Fruit fly (Drosophila melanogaster): ENCODE measurements around the gene CG13606.

Gene CG13606

DNA sequence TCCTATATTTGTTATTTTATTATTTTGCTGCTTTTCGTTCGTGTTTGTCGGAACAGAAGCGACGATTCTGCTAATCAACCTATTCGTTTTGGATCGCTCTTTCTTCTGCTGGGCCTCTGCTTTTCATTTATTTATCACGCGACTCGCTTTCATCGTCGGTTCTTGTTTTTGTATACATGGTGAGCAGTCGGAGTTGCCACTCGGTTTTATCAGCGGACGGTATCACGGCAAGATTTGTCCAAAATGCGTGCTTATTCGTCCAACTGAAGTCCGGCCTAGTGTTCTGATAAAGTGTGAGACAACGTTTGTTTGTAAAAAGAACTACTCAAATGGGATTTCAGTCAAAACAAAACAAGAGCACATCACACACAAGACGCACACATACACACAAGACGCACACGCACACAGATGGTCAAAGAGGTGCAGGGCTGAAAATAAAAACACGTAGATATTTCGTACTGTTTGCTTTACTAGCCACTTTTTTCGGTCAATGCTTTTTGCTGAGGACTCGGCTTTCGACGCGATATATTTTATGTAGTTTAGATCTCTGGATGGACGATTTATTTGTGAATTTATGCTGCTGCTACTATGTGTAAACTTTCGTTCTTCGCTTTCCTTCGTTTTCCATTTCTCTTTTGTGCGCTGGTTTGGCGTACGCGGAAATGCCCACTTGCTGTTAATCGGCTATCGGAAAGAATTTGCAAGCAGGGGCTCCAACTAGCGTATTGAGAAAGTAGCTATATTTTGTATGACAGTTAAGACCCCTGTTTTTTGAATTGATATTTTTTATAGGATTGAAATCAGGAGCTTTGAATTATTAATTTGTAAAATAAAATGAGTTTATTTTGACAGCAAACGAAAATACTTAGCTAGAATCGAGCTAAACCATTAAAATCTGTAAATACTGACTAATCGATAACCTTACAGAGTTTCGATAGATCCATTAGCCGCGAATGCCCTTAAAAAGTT, 49.2 kb downstream of the CG13606 start, which contains the start of gene twin (continued):
- peak; percentile 37 for TF ChIP-seq Nf-YB (GFP tag; optimal IDR thresholded peaks at IDR 0.05)
- TF ChIP-seq sug (tag; optimal IDR thresholded peaks at IDR 0.05) = peak; percentile 69
- no peak for TF ChIP-seq Mes4 (GFP tag; optimal IDR thresholded peaks at IDR 0.05)
- peak; percentile 16 for TF ChIP-seq Fer1 (GFP tag; optimal IDR thresholded peaks at IDR 0.05)
- peak; percentile 42 for TF ChIP-seq CG18262 (tag; optimal IDR thresholded peaks at IDR 0.05)
- TF ChIP-seq lbe (GFP tag; optimal IDR thresholded peaks at IDR 0.05) = peak; percentile 6
- TF ChIP-seq oc (tag; optimal IDR thresholded peaks at IDR 0.05) = no peak
- peak; percentile 58; the same call in 1 of the 2 replicates for TF ChIP-seq bbx (GFP tag; IDR thresholded peaks at IDR 0.05; ENCODE audit: partially characterized antibody)
- peak; percentile 62 for TF ChIP-seq sob (GFP tag; IDR thresholded peaks at IDR 0.05)
- peak; percentile 19 for TF ChIP-seq slou (GFP tag; optimal IDR thresholded peaks at IDR 0.05)
- peak; percentile 25 for TF ChIP-seq NK7.1 (GFP tag; optimal IDR thresholded peaks at IDR 0.05)
- TF ChIP-seq Med (GFP tag) = peak; percentile 92
- TF ChIP-seq CG6272 (GFP tag; IDR thresholded peaks at IDR 0.05) = no peak
- peak; percentile 37 for TF ChIP-seq CG33557 (GFP tag; optimal IDR thresholded peaks at IDR 0.05)
- TF ChIP-seq sd (tag; optimal IDR thresholded peaks at IDR 0.05) = peak; percentile 77
- no peak for TF ChIP-seq CG2199 (GFP tag; IDR thresholded peaks at IDR 0.05)

DNA sequence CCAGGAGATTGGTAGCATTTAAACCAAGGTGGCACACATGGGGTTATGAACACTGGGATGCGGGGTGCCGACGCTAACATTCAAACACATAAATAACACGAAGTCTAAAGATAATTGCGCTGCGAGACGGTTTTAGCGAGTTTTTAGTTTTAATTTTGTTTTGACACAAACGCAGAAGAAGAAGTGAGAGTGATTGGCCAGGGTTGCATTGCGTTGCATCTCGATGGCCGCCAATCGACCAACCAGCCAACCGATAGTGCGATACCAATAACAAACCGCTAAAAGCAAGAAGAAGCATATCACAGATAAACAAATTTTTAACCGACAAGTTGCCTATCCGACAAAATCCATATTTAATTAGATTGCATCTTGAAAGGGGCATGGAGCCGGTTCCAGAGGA, 54.3 kb downstream of the CG13606 start, which contains the start of the genes Spps and CG13609:
TSS of gene Spps (minus strand) at position 191 of the 400 bp plus-strand sequence.
TSS of gene CG13609 (plus strand) at position 280 of the 400 bp plus-strand sequence.
- TF ChIP-seq gem (tag; optimal IDR thresholded peaks at IDR 0.05) = no peak
- no peak for TF ChIP-seq fd102C (GFP tag; optimal IDR thresholded peaks at IDR 0.05)
- no peak for TF ChIP-seq CG5245 (GFP tag; optimal IDR thresholded peaks at IDR 0.05)
- no peak for TF ChIP-seq eyg (GFP tag; optimal IDR thresholded peaks at IDR 0.05)
- TF ChIP-seq Scr (GFP tag; IDR thresholded peaks at IDR 0.05; ENCODE audit: partially characterized antibody) = peak; percentile 91
- peak; percentile 9; the same call in 1 of the 3 replicates for TF ChIP-seq sr (GFP tag; IDR thresholded peaks at IDR 0.05)
- no peak for TF ChIP-seq lab (GFP tag; optimal IDR thresholded peaks at IDR 0.05)
- no peak for TF ChIP-seq Elba2 (GFP tag; optimal IDR thresholded peaks at IDR 0.05)
- TF ChIP-seq ase (GFP tag; IDR thresholded peaks at IDR 0.05) = no peak
- peak; percentile 57 for TF ChIP-seq CG8924 (tag; optimal IDR thresholded peaks at IDR 0.05)
- TF ChIP-seq ewg (GFP tag; optimal IDR thresholded peaks at IDR 0.05) = peak; percentile 11
- TF ChIP-seq mirr (GFP tag; optimal IDR thresholded peaks at IDR 0.05) = no peak
- TF ChIP-seq Aef1 (GFP tag; IDR thresholded peaks at IDR 0.05) = no peak
- TF ChIP-seq CG17568 (GFP tag; optimal IDR thresholded peaks at IDR 0.05) = no peak
- no peak for TF ChIP-seq sc (optimal IDR thresholded peaks at IDR 0.05)
- no peak for TF ChIP-seq sc (GFP tag; optimal IDR thresholded peaks at IDR 0.05)
- peak; percentile 1 for TF ChIP-seq CG2202 (tag; optimal IDR thresholded peaks at IDR 0.05)
- TF ChIP-seq tna (GFP tag; IDR thresholded peaks at IDR 0.05; ENCODE audit: partially characterized antibody) = peak; percentile 93
- TF ChIP-seq nom (GFP tag; optimal IDR thresholded peaks at IDR 0.05) = peak; percentile 10
- no peak for TF ChIP-seq CG6813 (GFP tag; optimal IDR thresholded peaks at IDR 0.05)
- no peak for TF ChIP-seq bcd (GFP tag; optimal IDR thresholded peaks at IDR 0.05)
- TF ChIP-seq seq (GFP tag; IDR thresholded peaks at IDR 0.05) = no peak
- peak; percentile 55 for TF ChIP-seq gfzf (GFP tag; optimal IDR thresholded peaks at IDR 0.05)
- no peak for TF ChIP-seq croc (GFP tag; conservative IDR thresholded peaks at IDR 0.05)
- TF ChIP-seq NC2β (GFP tag; optimal IDR thresholded peaks at IDR 0.05) = peak; percentile 36
- no peak for TF ChIP-seq CG31388 (GFP tag; optimal IDR thresholded peaks at IDR 0.05)
- no peak for TF ChIP-seq kni (GFP tag; optimal IDR thresholded peaks at IDR 0.05)
- TF ChIP-seq NC2α (GFP tag; optimal IDR thresholded peaks at IDR 0.05) = no peak
- no peak for TF ChIP-seq usp (GFP tag; optimal IDR thresholded peaks at IDR 0.05)
- TF ChIP-seq Hr39 (optimal IDR thresholded peaks at IDR 0.05) = no peak
- TF ChIP-seq ttk (GFP tag; IDR thresholded peaks at IDR 0.05) = no peak
- no peak for TF ChIP-seq dan (GFP tag; IDR thresholded peaks at IDR 0.05)
- TF ChIP-seq cas (GFP tag; IDR thresholded peaks at IDR 0.05) = no peak

Data from whole organism, embryonic.